Fruit fly (Drosophila melanogaster): ENCODE results near the gene Dcps.

The Dcps gene

DNA sequence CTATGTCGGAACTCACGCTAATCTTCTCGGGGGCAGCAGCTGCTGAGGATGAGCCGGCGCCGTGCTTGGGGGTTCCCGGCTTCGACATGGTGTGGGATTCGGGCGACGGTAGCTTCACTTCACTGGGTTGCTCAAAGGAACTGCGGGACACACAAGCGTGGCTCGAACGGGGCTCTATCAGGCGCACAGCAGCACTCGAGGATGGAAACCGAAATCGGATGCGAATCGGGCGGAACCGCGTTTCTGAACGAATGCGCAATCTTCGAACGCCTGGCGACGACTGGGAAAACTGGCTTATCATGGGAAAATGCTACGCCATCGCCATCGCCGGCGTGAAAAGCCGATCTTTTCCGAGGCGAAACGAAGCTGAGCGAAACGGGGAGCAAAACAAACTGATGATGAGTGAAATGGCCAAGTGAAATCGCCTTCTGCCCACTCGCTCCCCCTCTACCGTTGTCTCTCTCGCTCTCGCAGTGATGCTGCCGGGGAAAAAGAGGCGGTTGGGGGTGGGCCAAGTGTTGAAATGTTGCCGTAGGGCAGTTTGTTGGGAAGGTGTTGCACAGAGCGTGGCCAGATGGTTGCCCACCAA, 17.1 kb upstream of the Dcps start:
- TF ChIP-seq h (optimal IDR thresholded peaks at IDR 0.05) = no peak
- TF ChIP-seq Sin3A (optimal IDR thresholded peaks at IDR 0.05) = no peak

DNA sequence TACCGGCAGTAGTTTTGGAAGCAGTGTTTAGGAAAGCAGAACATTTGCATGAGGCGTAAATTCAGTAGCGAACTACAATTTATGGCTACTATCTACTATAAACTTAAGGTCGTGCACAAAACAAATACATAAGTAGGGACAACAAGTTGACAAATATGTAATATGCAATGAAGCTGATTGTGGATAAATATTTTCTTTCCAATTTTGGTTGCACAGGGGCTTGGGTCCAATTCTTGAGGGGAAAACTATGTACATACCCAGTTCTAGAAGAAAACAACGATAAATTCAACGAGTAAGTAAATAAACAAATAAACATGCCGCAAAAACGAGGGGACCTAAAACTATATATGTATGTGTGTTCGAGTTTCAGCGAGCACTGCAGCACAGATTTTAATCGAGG, 6.4 kb upstream of the Dcps start:
- TF ChIP-seq Sin3A (optimal IDR thresholded peaks at IDR 0.05) (no peak), ttk (optimal IDR thresholded peaks at IDR 0.05) (no peak), Myc (optimal IDR thresholded peaks at IDR 0.05) (no peak), psq (optimal IDR thresholded peaks at IDR 0.05) (no peak), insv (optimal IDR thresholded peaks at IDR 0.05) (no peak), h (optimal IDR thresholded peaks at IDR 0.05) (no peak)

DNA sequence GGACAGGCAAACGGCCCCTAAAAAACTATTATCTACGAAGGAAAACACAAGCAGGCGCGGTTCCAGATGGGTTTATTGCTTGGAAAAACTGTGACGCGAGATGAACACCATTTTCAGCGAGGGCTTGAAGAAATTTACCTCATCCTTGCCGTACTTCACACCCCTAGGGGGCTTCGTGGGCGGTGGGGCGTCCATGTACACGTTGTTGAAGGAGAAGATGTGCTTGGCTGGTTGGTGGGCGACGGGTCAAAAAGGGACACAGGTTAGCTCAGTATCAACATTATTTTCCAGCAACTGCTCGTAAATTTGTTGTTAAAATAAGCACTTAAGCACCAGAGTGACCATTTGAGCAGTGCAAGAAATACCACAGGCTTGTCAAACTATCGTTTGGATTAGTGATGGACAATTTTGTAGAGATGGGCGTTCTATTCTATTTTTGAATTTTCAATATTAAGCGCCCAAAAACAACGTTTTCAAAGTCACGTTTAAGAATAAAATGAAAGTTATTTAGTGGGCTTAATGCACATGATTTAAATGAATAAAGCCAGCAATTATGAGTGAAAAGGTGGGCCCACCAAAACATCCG, 4.1 kb upstream of the Dcps start, which contains the start of gene Sec8:
Gene Sec8, minus strand, starts transcription at position 374 of the 586 bp plus-strand sequence.
- TF ChIP-seq Sin3A (optimal IDR thresholded peaks at IDR 0.05) (no peak), insv (optimal IDR thresholded peaks at IDR 0.05) (no peak), psq (optimal IDR thresholded peaks at IDR 0.05) (no peak), Myc (optimal IDR thresholded peaks at IDR 0.05) (no peak), h (optimal IDR thresholded peaks at IDR 0.05) (no peak), ttk (optimal IDR thresholded peaks at IDR 0.05) (no peak)

dm6 chr3R:5746646-5747045, 7.9 kb downstream of the Dcps start:
- no peak for TF ChIP-seq Myc (optimal IDR thresholded peaks at IDR 0.05)
- no peak for TF ChIP-seq insv (optimal IDR thresholded peaks at IDR 0.05)
- no peak for TF ChIP-seq psq (optimal IDR thresholded peaks at IDR 0.05)
- TF ChIP-seq Sin3A (optimal IDR thresholded peaks at IDR 0.05) = no peak
- TF ChIP-seq ttk (optimal IDR thresholded peaks at IDR 0.05) = no peak
- no peak for TF ChIP-seq h (optimal IDR thresholded peaks at IDR 0.05)

DNA sequence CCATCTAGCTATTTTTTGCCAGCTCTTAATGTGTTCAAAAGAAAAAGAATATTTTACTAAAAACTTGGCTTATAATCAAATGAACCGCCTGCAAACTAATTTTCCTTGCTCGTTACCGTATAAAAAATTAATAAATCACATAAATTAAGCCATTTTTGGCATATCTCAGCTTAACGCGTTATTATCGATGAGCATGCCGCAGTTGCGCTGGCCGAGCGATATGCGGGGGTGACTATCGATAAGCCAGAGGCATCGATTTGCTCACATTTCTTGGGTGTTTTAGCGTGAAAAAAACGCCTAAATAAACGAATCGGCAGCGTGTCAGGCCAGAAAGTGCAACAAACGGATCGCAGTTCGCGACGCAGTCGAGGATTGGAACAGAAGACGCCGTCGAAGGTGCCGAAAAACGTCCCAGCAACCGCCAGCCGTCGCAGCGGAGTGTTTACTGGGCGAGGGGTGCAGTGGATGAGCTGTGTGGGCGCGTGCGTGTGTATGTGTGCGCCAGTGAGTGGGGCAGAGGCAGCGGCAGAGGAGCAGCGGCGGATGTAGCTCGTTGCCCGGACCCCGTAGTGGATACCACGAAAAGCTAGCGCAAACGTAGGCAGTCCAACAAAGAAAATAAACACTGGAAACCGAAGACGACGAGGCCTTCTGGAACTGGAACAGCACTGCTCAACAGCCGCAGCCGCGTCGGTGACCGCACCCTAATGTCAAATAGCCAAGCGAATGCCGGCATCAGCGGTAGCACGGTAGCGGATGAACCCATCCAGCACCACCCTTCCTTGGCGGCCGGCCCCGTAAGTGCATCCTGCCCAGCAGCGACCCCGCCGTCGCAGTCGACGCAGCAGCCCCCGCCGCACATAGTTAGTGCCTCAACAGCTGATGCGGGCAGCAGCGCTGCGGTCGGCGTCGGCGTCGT, 12.0 kb downstream of the Dcps start, which contains the start of the genes Sym and Madm:
Gene Sym, minus strand, starts transcription at position 199 of the 919 bp plus-strand sequence.
Gene Madm, plus strand, starts transcription at position 233 of the 919 bp plus-strand sequence.
- TF ChIP-seq insv (optimal IDR thresholded peaks at IDR 0.05) (no peak), h (optimal IDR thresholded peaks at IDR 0.05) (no peak), psq (optimal IDR thresholded peaks at IDR 0.05) (no peak), Myc (optimal IDR thresholded peaks at IDR 0.05) (no peak), Sin3A (optimal IDR thresholded peaks at IDR 0.05) (no peak), ttk (optimal IDR thresholded peaks at IDR 0.05) (no peak)

DNA sequence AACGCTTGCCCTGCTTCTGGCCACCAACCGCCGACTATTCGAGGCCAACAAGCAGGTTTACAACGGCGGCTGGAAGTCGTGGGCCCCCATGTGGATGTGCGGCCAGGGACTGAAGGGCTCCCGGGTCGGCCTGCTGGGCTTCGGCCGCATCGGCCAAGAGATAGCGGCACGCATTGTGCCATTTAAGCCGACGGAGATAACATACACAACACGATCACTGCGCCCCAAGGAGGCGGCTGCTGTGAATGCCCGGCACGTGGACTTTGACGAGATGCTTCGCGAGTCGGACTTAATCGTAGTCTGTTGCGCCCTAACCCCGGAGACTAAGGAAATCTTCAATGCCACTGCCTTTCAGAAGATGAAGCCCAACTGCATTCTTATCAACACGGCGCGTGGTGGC, 17.3 kb downstream of the Dcps start:
- TF ChIP-seq Myc (optimal IDR thresholded peaks at IDR 0.05) = no peak
- TF ChIP-seq psq (optimal IDR thresholded peaks at IDR 0.05) = no peak
- TF ChIP-seq ttk (optimal IDR thresholded peaks at IDR 0.05) = no peak
- TF ChIP-seq insv (optimal IDR thresholded peaks at IDR 0.05) = no peak
- no peak for TF ChIP-seq Sin3A (optimal IDR thresholded peaks at IDR 0.05)
- TF ChIP-seq h (optimal IDR thresholded peaks at IDR 0.05) = no peak

dm6 chr3R:5736305-5736869, 18.2 kb downstream of the Dcps start, which contains the start of the genes CG2100 and CG1236:
Gene CG2100 (minus strand): TSS chr3R:5736355.
Gene CG1236 (plus strand): TSS chr3R:5736748.
- no peak for TF ChIP-seq ttk (optimal IDR thresholded peaks at IDR 0.05)
- TF ChIP-seq h (optimal IDR thresholded peaks at IDR 0.05) = no peak
- no peak for TF ChIP-seq psq (optimal IDR thresholded peaks at IDR 0.05)
- no peak for TF ChIP-seq Sin3A (optimal IDR thresholded peaks at IDR 0.05)
- TF ChIP-seq Myc (optimal IDR thresholded peaks at IDR 0.05) = no peak
- no peak for TF ChIP-seq insv (optimal IDR thresholded peaks at IDR 0.05)

DNA sequence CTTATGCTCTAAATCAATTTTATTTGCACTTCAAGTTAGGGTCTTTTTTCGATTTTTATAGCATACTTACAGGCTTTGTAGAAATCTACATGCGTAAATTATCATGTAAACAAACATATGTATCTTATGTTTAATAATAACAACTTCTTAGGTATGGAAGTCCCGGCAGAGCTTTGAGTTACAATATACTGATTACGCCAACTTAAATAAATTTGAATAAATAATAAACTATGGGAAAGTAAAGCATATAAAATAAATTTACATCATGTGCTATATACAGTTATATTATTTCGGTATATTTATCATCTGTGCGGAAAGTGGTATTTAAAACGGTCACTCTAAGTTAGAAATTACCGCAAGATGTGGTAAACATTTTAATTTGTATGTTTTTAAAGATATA, 21.4 kb downstream of the Dcps start, which contains the start of gene CG1239:
Gene CG1239, plus strand, starts transcription at position 333 of the 400 bp plus-strand sequence.
- TF ChIP-seq Myc (optimal IDR thresholded peaks at IDR 0.05) = no peak
- TF ChIP-seq Sin3A (optimal IDR thresholded peaks at IDR 0.05) = no peak
- no peak for TF ChIP-seq h (optimal IDR thresholded peaks at IDR 0.05)
- no peak for TF ChIP-seq psq (optimal IDR thresholded peaks at IDR 0.05)
- TF ChIP-seq ttk (optimal IDR thresholded peaks at IDR 0.05) = no peak
- TF ChIP-seq insv (optimal IDR thresholded peaks at IDR 0.05) = no peak

- no peak for TF ChIP-seq psq (optimal IDR thresholded peaks at IDR 0.05)
- no peak for TF ChIP-seq insv (optimal IDR thresholded peaks at IDR 0.05)
- no peak for TF ChIP-seq Sin3A (optimal IDR thresholded peaks at IDR 0.05)
- TF ChIP-seq Myc (optimal IDR thresholded peaks at IDR 0.05) = no peak
- no peak for TF ChIP-seq ttk (optimal IDR thresholded peaks at IDR 0.05)
- no peak for TF ChIP-seq h (optimal IDR thresholded peaks at IDR 0.05)
Observed at dm6 chr3R:5727724-5728365, 26.7 kb downstream of the Dcps start.

- no peak for TF ChIP-seq insv (optimal IDR thresholded peaks at IDR 0.05)
- no peak for TF ChIP-seq ttk (optimal IDR thresholded peaks at IDR 0.05)
- no peak for TF ChIP-seq Sin3A (optimal IDR thresholded peaks at IDR 0.05)
- TF ChIP-seq h (optimal IDR thresholded peaks at IDR 0.05) = no peak
- no peak for TF ChIP-seq psq (optimal IDR thresholded peaks at IDR 0.05)
- TF ChIP-seq Myc (optimal IDR thresholded peaks at IDR 0.05) = no peak
Observed at dm6 chr3R:5723122-5723521, 31.5 kb downstream of the Dcps start.

DNA sequence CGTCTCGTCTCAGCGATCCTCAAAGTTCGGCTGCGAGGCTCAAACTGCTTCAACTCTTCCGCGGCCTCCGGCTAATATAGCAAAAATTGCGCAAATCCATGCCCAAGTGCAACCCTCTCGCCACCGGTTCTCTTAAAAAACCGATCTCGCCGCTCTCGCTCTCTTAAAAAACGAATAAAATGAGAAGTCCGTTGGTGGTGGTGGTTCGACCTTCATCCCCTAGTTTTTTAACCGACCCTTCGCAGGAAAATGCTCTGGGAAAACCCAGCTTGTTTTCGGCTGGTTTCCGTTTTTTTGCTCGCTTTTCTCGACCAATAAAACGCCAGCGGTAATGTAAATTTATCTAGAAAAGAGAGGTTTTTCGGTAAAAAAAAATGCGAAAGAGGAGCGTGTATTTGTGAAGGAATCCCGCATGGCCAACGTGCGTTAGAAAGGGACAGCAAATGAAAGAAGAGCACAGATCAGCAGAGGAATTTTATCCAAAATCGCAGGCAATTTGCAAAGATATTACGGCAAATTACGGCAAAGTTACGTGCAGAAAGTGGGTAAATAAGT, 37.7 kb downstream of the Dcps start, which contains the start of gene cas:
Gene cas, minus strand, starts transcription at position 51 of the 555 bp plus-strand sequence.
- TF ChIP-seq psq (optimal IDR thresholded peaks at IDR 0.05) (no peak), h (optimal IDR thresholded peaks at IDR 0.05) (no peak), ttk (optimal IDR thresholded peaks at IDR 0.05) (no peak), Sin3A (optimal IDR thresholded peaks at IDR 0.05) (no peak)

All from Kc167 (cell line).